Worm (Caenorhabditis elegans) whole organism, L4/young adult: Measurements from ENCODE around the gene F49F1.14.
"Not testable (repeated sequence)": the region's sequence is repeated elsewhere in the genome, so short reads cannot be mapped to it uniquely, and the experiment has no call there.

Source experiments
- dao-5 ChIP-seq: sonication (generic microtip); optimal IDR thresholded peaks from 2 replicates; lab custom pipeline; 2016; ENCODE audit warnings: missing genotype, missing genetic modification characterization, moderate library complexity, missing compliant biosample characterization
- him-1 ChIP-seq: sonication (generic microtip); optimal IDR thresholded peaks from 2 replicates; lab custom pipeline; 2016; ENCODE audit warnings: missing genotype, missing genetic modification reagents, missing genetic modification characterization, missing compliant biosample characterization

DNA sequence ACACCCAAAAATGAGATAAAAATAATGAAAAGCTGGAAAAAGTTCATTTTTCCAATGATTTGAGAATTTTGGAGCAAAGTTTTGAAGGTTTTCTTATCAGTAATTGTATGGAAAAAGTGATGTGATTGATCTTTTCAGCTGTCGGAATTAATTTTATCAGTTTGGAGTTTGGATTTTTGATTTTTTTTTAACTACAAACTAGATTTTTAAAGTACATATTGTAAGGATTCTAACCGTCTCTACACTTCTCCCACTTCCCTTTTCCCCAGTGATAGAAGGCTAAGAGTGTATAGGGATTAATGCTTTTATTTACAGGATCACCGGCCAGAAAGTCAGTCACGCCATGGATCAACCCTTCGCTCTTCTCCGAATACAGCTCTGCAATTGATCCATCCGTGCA is 13.4 kb upstream of the F49F1.14 start, which contains the start of gene F49F1.7:
- not testable (repeated sequence) for TF ChIP-seq him-1, dao-5 (tag; lab: Kevin White, UChicago)
